Worm (Caenorhabditis elegans) whole organism, mixed stage, embryonic: ENCODE data around the gene C05B5.16.
"Not testable (repeated sequence)": the region's sequence is repeated elsewhere in the genome, so short reads cannot be mapped to it uniquely, and the experiment has no call there.

Source experiments
- M03D4.4 ChIP-seq: sonication (generic microtip); optimal IDR thresholded peaks from 2 replicates; lab custom pipeline; 2017; ENCODE audit warnings: mild to moderate bottlenecking, missing genetic modification characterization, missing compliant biosample characterization
- bed-3 ChIP-seq: fragments of 200-800 bp; sonication (Bioruptor generic); optimal IDR thresholded peaks from 3 replicates; lab custom pipeline; 2018; ENCODE audit warnings: mild to moderate bottlenecking, missing genetic modification characterization, moderate library complexity, missing compliant biosample characterization
- blmp-1 ChIP-seq: fragments of 150-350 bp; optimal IDR thresholded peaks from 2 replicates; lab custom pipeline; 2014; ENCODE audit warnings: missing biosample characterization, missing genetic modification characterization
- ceh-43 ChIP-seq: fragments of 200-800 bp; sonication (Bioruptor generic); optimal IDR thresholded peaks from 2 replicates; lab custom pipeline; 2018; ENCODE audit warnings: mild to moderate bottlenecking, missing genetic modification characterization, moderate library complexity, missing compliant biosample characterization
- ceh-83 ChIP-seq: fragments of 200-800 bp; sonication (Bioruptor generic); optimal IDR thresholded peaks from 2 replicates; lab custom pipeline; 2018; ENCODE audit warnings: mild to moderate bottlenecking, missing genetic modification characterization, missing compliant biosample characterization
- ces-1 ChIP-seq: fragments of 150-350 bp; optimal IDR thresholded peaks from 2 replicates; lab custom pipeline; 2014; ENCODE audit warnings: missing biosample characterization, missing genetic modification reagents, missing genetic modification characterization
- cnd-1 ChIP-seq: fragments of 200-800 bp; sonication (Bioruptor generic); optimal IDR thresholded peaks from 2 replicates; lab custom pipeline; 2018; ENCODE audit warnings: mild to moderate bottlenecking, missing genetic modification characterization, missing compliant biosample characterization
- drap-1 ChIP-seq: fragments of 200-800 bp; sonication (Bioruptor generic); optimal IDR thresholded peaks from 3 replicates; lab custom pipeline; 2018; ENCODE audit warnings: mild to moderate bottlenecking, missing genetic modification characterization, missing compliant biosample characterization
- elt-3 ChIP-seq: fragments of 150-350 bp; optimal IDR thresholded peaks from 2 replicates; lab custom pipeline; 2014; ENCODE audit warnings: missing biosample characterization, missing genetic modification characterization
- flh-1 ChIP-seq: fragments of 200-800 bp; sonication (Bioruptor generic); optimal IDR thresholded peaks from 2 replicates; lab custom pipeline; 2018; ENCODE audit warnings: mild to moderate bottlenecking, missing genetic modification characterization, moderate library complexity, missing compliant biosample characterization
- ham-2 ChIP-seq: fragments of 200-800 bp; sonication (Bioruptor generic); optimal IDR thresholded peaks from 2 replicates; lab custom pipeline; 2018; ENCODE audit warnings: mild to moderate bottlenecking, missing genetic modification characterization, missing compliant biosample characterization
- hlh-1 ChIP-seq: fragments of 150-350 bp; optimal IDR thresholded peaks from 2 replicates; lab custom pipeline; 2014; ENCODE audit warnings: missing biosample characterization, missing genetic modification reagents, missing genetic modification characterization
- lin-13 ChIP-seq: fragments of 150-350 bp; optimal IDR thresholded peaks from 2 replicates; lab custom pipeline; 2014; ENCODE audit warnings: missing biosample characterization, missing genetic modification characterization
- lin-32 ChIP-seq: fragments of 200-800 bp; sonication (Bioruptor generic); optimal IDR thresholded peaks from 2 replicates; lab custom pipeline; 2018; ENCODE audit warnings: mild to moderate bottlenecking, missing genetic modification characterization, missing compliant biosample characterization
- lsy-2 ChIP-seq: fragments of 150-350 bp; optimal IDR thresholded peaks from 2 replicates; lab custom pipeline; 2014; ENCODE audit warnings: missing biosample characterization, missing genetic modification characterization
- mab-5 ChIP-seq: fragments of 150-350 bp; optimal IDR thresholded peaks from 2 replicates; lab custom pipeline; 2014; ENCODE audit warnings: missing biosample characterization, missing genetic modification characterization
- mep-1 ChIP-seq: fragments of 150-350 bp; optimal IDR thresholded peaks from 2 replicates; lab custom pipeline; 2017; ENCODE audit warnings: missing biosample characterization, missing genetic modification reagents, missing genetic modification characterization, inconsistent platforms
- mls-2 ChIP-seq: sonication (generic microtip); optimal IDR thresholded peaks from 2 replicates; lab custom pipeline; 2016; ENCODE audit warnings: mild to moderate bottlenecking, missing genetic modification characterization, moderate library complexity, missing compliant biosample characterization
- nhr-12 ChIP-seq: fragments of 150-350 bp; optimal IDR thresholded peaks from 2 replicates; lab custom pipeline; 2014; ENCODE audit warnings: missing biosample characterization, missing genetic modification characterization
- nhr-2 ChIP-seq: fragments of 150-350 bp; optimal IDR thresholded peaks from 2 replicates; lab custom pipeline; 2014; ENCODE audit warnings: missing biosample characterization, missing genetic modification characterization
- nhr-237 ChIP-seq: fragments of 150-350 bp; optimal IDR thresholded peaks from 2 replicates; lab custom pipeline; 2014; ENCODE audit warnings: missing biosample characterization, missing genetic modification characterization
- nhr-28 ChIP-seq: fragments of 150-350 bp; optimal IDR thresholded peaks from 2 replicates; lab custom pipeline; 2014; ENCODE audit warnings: missing biosample characterization, missing genetic modification characterization
- nhr-76 ChIP-seq: sonication (generic microtip); optimal IDR thresholded peaks from 2 replicates; lab custom pipeline; 2017; ENCODE audit warnings: missing biosample characterization, missing genetic modification characterization
- pha-4 ChIP-seq: fragments of 150-350 bp; optimal IDR thresholded peaks from 2 replicates; lab custom pipeline; 2018; ENCODE audit warnings: missing biosample characterization, missing genetic modification reagents, missing genetic modification characterization
- sem-2 ChIP-seq: fragments of 200-800 bp; sonication (Bioruptor generic); optimal IDR thresholded peaks from 2 replicates; lab custom pipeline; 2018; ENCODE audit warnings: mild to moderate bottlenecking, missing genetic modification characterization, missing compliant biosample characterization
- snpc-4 ChIP-seq: fragments of 150-350 bp; optimal IDR thresholded peaks from 2 replicates; lab custom pipeline; 2014; ENCODE audit warnings: missing biosample characterization, missing genetic modification characterization
- sptf-1 ChIP-seq: sonication (generic microtip); optimal IDR thresholded peaks from 2 replicates; lab custom pipeline; 2017; ENCODE audit warnings: mild to moderate bottlenecking, missing genetic modification characterization, moderate library complexity, missing compliant biosample characterization
- unc-39 ChIP-seq: fragments of 150-350 bp; optimal IDR thresholded peaks from 2 replicates; lab custom pipeline; 2014; ENCODE audit warnings: missing biosample characterization, missing genetic modification characterization
- ztf-11 ChIP-seq: fragments of 150-350 bp; optimal IDR thresholded peaks from 2 replicates; lab custom pipeline; 2014; ENCODE audit warnings: missing biosample characterization, missing genetic modification characterization

Gene C05B5.16

DNA sequence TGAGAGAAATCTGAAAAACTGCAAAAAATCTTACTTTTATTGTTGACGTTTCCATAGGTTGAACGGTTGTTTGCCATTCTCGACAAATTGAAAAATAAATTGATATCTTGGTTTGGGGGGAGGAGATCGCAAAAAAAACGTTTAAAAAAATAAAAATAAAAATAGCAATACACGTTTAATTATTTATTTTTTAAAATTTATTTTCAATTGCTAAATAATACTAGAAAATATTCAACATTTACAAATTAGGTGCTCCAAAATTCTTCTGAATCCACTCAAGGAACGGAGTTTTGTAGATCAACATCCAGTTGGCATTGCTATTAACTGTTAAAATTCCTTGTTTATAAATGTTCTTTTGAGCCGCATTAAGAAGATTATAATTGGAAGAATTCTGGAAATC is 27.8 kb downstream of the C05B5.16 start, which contains the start of gene T16G12.7:
TSS of gene T16G12.7 (minus strand) at position 101 of the 400 bp plus-strand sequence.
- TF ChIP-seq mab-5 (tag; lab: Kevin White, UChicago) (no peak), nhr-2 (tag; lab: Kevin White, UChicago) (no peak), sptf-1 (no peak), mls-2 (tag; lab: Kevin White, UChicago) (no peak), ces-1 (GFP tag; lab: Kevin White, UChicago) (no peak), hlh-1 (tag; lab: Kevin White, UChicago) (no peak), nhr-12 (no peak), sem-2 (GFP tag; lab: Kevin White, UChicago) (no peak), flh-1 (no peak), ham-2 (GFP tag; lab: Kevin White, UChicago) (no peak), nhr-28 (tag; lab: Kevin White, UChicago) (no peak), blmp-1 (tag; lab: Kevin White, UChicago) (no peak), drap-1 (no peak), elt-3 (tag; lab: Kevin White, UChicago) (no peak), lsy-2 (tag; lab: Kevin White, UChicago) (no peak), nhr-237 (tag; lab: Kevin White, UChicago) (no peak), unc-39 (tag; lab: Kevin White, UChicago) (no peak), mep-1 (tag; lab: Kevin White, UChicago) (no peak), lin-32 (GFP tag; lab: Kevin White, UChicago) (no peak), pha-4 (tag; lab: Kevin White, UChicago) (no peak)

DNA sequence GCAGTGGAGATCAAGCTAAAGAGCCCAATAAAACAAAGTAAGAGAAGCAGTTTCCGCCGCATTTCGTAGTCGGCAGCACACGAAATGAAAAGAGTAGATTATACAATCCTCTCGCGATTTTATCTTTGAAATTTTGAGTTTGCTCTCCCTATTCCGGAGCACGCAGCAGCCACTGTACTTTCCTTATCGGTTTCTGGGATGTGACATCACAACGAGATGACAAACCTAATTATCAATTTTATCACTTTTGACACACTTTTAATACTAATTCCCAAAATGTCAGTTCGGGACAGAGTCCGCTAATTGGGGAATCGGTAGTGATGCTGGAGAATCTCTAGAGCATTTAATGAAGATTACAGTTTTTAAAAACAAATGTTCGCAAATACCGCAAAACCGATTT is 37.4 kb downstream of the C05B5.16 start, which contains the start of gene T16G12.1:
TSS of gene T16G12.1 (minus strand) at position 176 of the 400 bp plus-strand sequence.
- TF ChIP-seq unc-39 (tag; lab: Kevin White, UChicago) = no peak
- no peak for TF ChIP-seq nhr-237 (tag; lab: Kevin White, UChicago)
- no peak for TF ChIP-seq M03D4.4
- TF ChIP-seq drap-1 = no peak
- no peak for TF ChIP-seq snpc-4 (tag; lab: Kevin White, UChicago)
- no peak for TF ChIP-seq ceh-83 (GFP tag; lab: Kevin White, UChicago)
- TF ChIP-seq bed-3 (GFP tag; lab: Kevin White, UChicago) = no peak
- no peak for TF ChIP-seq hlh-1 (tag; lab: Kevin White, UChicago)
- TF ChIP-seq blmp-1 (tag; lab: Kevin White, UChicago) = no peak
- TF ChIP-seq nhr-2 (tag; lab: Kevin White, UChicago) = no peak
- no peak for TF ChIP-seq flh-1
- TF ChIP-seq ces-1 (GFP tag; lab: Kevin White, UChicago) = no peak
- no peak for TF ChIP-seq pha-4 (tag; lab: Kevin White, UChicago)
- TF ChIP-seq ham-2 (GFP tag; lab: Kevin White, UChicago) = no peak
- no peak for TF ChIP-seq cnd-1

DNA sequence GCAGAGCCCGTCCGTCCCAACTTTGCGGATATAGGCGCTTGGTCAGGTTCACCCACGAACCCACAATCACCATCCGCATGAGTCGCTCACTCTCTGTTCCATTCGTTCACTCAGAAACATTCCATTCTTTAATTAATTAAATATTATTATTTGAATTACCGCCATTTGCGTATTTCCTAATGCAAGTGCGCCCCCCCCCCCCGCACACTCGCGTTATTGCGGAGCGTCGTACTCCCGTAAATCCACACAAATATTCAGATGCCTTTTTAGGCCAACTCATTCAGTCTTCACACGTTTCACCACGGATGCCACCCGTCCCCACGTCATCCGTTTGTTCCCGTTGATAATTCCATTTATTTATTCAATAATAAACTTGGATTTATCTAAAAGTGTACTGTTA is 38.1 kb downstream of the C05B5.16 start, which contains the start of gene T16G12.3:
TSS of gene T16G12.3 (plus strand) at position 301 of the 400 bp plus-strand sequence.
- not testable (repeated sequence) for TF ChIP-seq nhr-76, nhr-2, elt-3 (tag; lab: Kevin White, UChicago)

DNA sequence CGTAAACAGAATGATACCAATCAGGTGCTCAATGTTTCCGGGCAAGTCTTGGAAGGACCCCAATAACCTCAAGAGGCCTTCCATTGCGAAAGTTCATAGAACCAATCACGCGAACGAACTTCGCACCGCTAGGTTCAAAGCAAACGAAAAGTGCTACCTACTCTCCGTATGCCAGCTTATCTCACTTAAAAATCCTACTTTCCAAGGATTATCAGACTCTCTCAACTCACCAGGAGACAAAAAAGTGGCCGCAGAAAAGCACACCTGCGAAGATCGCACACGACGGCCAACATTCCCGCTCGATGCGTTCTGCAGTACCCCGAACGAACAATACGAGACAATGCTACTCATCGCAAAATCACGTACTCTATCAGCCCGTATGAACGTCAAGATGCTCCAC is 41.1 kb downstream of the C05B5.16 start, which contains the start of gene T16G12.12:
TSS of gene T16G12.12 (plus strand) at position 301 of the 400 bp plus-strand sequence.
- not testable (repeated sequence) for TF ChIP-seq ceh-43 (GFP tag; lab: Kevin White, UChicago); lsy-2 (tag; lab: Kevin White, UChicago); ztf-11

DNA sequence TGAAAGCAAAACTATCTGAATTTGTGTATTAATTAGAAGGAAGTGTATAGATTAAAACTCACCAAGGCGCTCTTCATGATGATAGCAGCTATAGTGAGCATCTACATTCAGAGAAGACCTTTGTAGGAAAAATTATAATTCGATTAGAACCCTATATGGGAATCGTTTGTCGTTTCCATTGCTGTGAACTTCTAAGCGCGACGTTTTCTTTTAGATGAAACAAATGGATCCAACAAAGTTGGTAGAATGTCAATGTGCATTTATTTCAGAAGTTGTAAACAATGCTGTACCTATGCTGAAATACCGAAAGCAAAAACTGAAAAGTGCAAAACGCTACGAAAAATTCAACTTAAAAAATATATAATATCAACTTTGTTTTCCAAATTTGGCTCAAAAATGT is 43.8 kb downstream of the C05B5.16 start, which contains the start of gene T16G12.10:
TSS of gene T16G12.10 (minus strand) at position 101 of the 400 bp plus-strand sequence.
- TF ChIP-seq nhr-76 (tag; lab: Kevin White, UChicago) (no peak), bed-3 (GFP tag; lab: Kevin White, UChicago) (no peak), mep-1 (tag; lab: Kevin White, UChicago) (no peak), ceh-83 (GFP tag; lab: Kevin White, UChicago) (no peak), mls-2 (tag; lab: Kevin White, UChicago) (no peak), pha-4 (tag; lab: Kevin White, UChicago) (no peak), unc-39 (tag; lab: Kevin White, UChicago) (no peak), lin-13 (tag; lab: Kevin White, UChicago) (no peak), blmp-1 (tag; lab: Kevin White, UChicago) (no peak), ceh-43 (GFP tag; lab: Kevin White, UChicago) (no peak), hlh-1 (tag; lab: Kevin White, UChicago) (no peak), nhr-2 (tag; lab: Kevin White, UChicago) (no peak), sem-2 (GFP tag; lab: Kevin White, UChicago) (no peak), sptf-1 (no peak), flh-1 (no peak)
